Fruit fly (Drosophila melanogaster) whole organism, embryonic: ENCODE results near the gene Gclc.

Experiments used
- Adf1 ChIP-seq: fragments of 200-800 bp; sonication (Bioruptor generic); IDR thresholded peaks from 2 replicates; pipeline ENCODE4 v1.3.6; 2022; ENCODE audit warnings: missing biosample characterization, missing genetic modification characterization
- Aef1 ChIP-seq: fragments of 200-800 bp; sonication (Bioruptor generic); IDR thresholded peaks from 3 replicates; pipeline ENCODE4 v1.3.6; 2022; ENCODE audit warnings: missing biosample characterization, missing genetic modification characterization
- Atf6 ChIP-seq: fragments of 200-800 bp; sonication (Bioruptor generic); IDR thresholded peaks from 2 replicates; pipeline ENCODE4 v1.3.6; 2022; ENCODE audit warnings: missing biosample characterization, missing genetic modification characterization
- B-H2 ChIP-seq: fragments of 200-800 bp; sonication (Bioruptor generic); optimal IDR thresholded peaks from 2 replicates; lab custom pipeline; 2018; ENCODE audit warnings: missing biosample characterization, mild to moderate bottlenecking, missing genetic modification characterization
- Bgb ChIP-seq: fragments of 200-800 bp; sonication (Bioruptor generic); IDR thresholded peaks from 2 replicates; pipeline ENCODE4 v1.3.6; 2022; ENCODE audit warnings: missing biosample characterization, missing genetic modification characterization; ENCODE audit not compliant: partially characterized antibody
- CG11456 ChIP-seq: fragments of 200-800 bp; sonication (Bioruptor generic); IDR thresholded peaks from 3 replicates; pipeline ENCODE4 v1.3.6; 2022; ENCODE audit warnings: missing biosample characterization, missing genetic modification characterization
- CG11504 ChIP-seq: fragments of 200-800 bp; sonication (Bioruptor generic); optimal IDR thresholded peaks from 3 replicates; lab custom pipeline; 2019; ENCODE audit warnings: missing biosample characterization, mild to moderate bottlenecking, missing genetic modification characterization, moderate library complexity
- CG13287 ChIP-seq: fragments of 200-800 bp; sonication (Bioruptor generic); IDR thresholded peaks from 2 replicates; pipeline ENCODE4 v1.3.6; 2022; ENCODE audit warnings: missing biosample characterization, missing genetic modification characterization; ENCODE audit not compliant: partially characterized antibody
- CG15011 ChIP-seq: fragments of 200-800 bp; sonication (Bioruptor generic); optimal IDR thresholded peaks from 3 replicates; lab custom pipeline; 2018; ENCODE audit warnings: missing biosample characterization, mild to moderate bottlenecking, missing genetic modification characterization
- CG18262 ChIP-seq: fragments of 200-800 bp; optimal IDR thresholded peaks from 3 replicates; lab custom pipeline; 2019; ENCODE audit warnings: missing biosample characterization, mild to moderate bottlenecking, missing genetic modification characterization, moderate library complexity
- CG1832 ChIP-seq: fragments of 200-800 bp; sonication (Bioruptor generic); optimal IDR thresholded peaks from 2 replicates; lab custom pipeline; 2017; ENCODE audit warnings: missing biosample characterization, mild to moderate bottlenecking, missing genetic modification characterization, inconsistent platforms
- CG18599 ChIP-seq: fragments of 200-800 bp; sonication (Bioruptor generic); optimal IDR thresholded peaks from 3 replicates; lab custom pipeline; 2017; ENCODE audit warnings: missing biosample characterization, missing genetic modification characterization, mild to moderate bottlenecking, moderate library complexity, missing genetic modification reagents
- CG2889 ChIP-seq: fragments of 200-800 bp; sonication (Bioruptor generic); IDR thresholded peaks from 3 replicates; pipeline ENCODE4 v1.3.6; 2022; ENCODE audit warnings: missing biosample characterization, missing genetic modification characterization
- CG3163 ChIP-seq: fragments of 200-800 bp; sonication (Bioruptor generic); optimal IDR thresholded peaks from 3 replicates; lab custom pipeline; 2016; ENCODE audit warnings: missing biosample characterization, missing genetic modification characterization
- CG32532 ChIP-seq: fragments of 200-800 bp; sonication (Bioruptor generic); IDR thresholded peaks from 2 replicates; pipeline ENCODE4 v1.3.6; 2022; ENCODE audit warnings: missing biosample characterization, missing genetic modification characterization
- CG3847 ChIP-seq: fragments of 200-800 bp; sonication (Bioruptor generic); IDR thresholded peaks from 2 replicates; pipeline ENCODE4 v1.3.6; 2022; ENCODE audit warnings: missing biosample characterization, missing genetic modification characterization
- CG42726 ChIP-seq: fragments of 200-800 bp; sonication (Bioruptor generic); IDR thresholded peaks from 2 replicates; pipeline ENCODE4 v1.3.6; 2022; ENCODE audit warnings: missing biosample characterization, missing genetic modification characterization; ENCODE audit not compliant: partially characterized antibody
- CG6689 ChIP-seq: fragments of 200-800 bp; sonication (Bioruptor generic); IDR thresholded peaks from 2 replicates; pipeline ENCODE4 v1.3.6; 2022; ENCODE audit warnings: missing biosample characterization, missing genetic modification characterization
- CG7357 ChIP-seq: fragments of 200-800 bp; sonication (Bioruptor generic); IDR thresholded peaks from 3 replicates; pipeline ENCODE4 v1.3.6; 2022; ENCODE audit warnings: missing biosample characterization, missing genetic modification characterization
- CG9727 ChIP-seq: fragments of 200-800 bp; sonication (Bioruptor generic); optimal IDR thresholded peaks from 3 replicates; lab custom pipeline; 2017; ENCODE audit warnings: missing biosample characterization, mild to moderate bottlenecking, missing genetic modification characterization
- D19A ChIP-seq: fragments of 200-800 bp; optimal IDR thresholded peaks from 3 replicates; lab custom pipeline; 2019; ENCODE audit warnings: missing biosample characterization, mild to moderate bottlenecking, missing genetic modification characterization, moderate library complexity
- Ets97D ChIP-seq: fragments of 200-800 bp; sonication (Bioruptor generic); optimal IDR thresholded peaks from 3 replicates; lab custom pipeline; 2016; ENCODE audit warnings: missing biosample characterization, missing genetic modification characterization
- HLH4C ChIP-seq: fragments of 200-800 bp; sonication (Bioruptor generic); IDR thresholded peaks from 3 replicates; pipeline ENCODE4 v1.3.6; 2022; ENCODE audit warnings: missing biosample characterization, missing genetic modification characterization; ENCODE audit not compliant: partially characterized antibody
- NFAT ChIP-seq: fragments of 200-800 bp; sonication (Bioruptor generic); IDR thresholded peaks from 2 replicates; pipeline ENCODE4 v1.3.6; 2022; ENCODE audit warnings: missing biosample characterization, missing genetic modification characterization
- Neu2 ChIP-seq: fragments of 200-800 bp; sonication (Bioruptor generic); optimal IDR thresholded peaks from 3 replicates; lab custom pipeline; 2016; ENCODE audit warnings: missing biosample characterization, missing genetic modification characterization, borderline replicate concordance
- Oaz ChIP-seq: fragments of 200-800 bp; sonication (Bioruptor generic); IDR thresholded peaks from 2 replicates; pipeline ENCODE4 v1.3.6; 2022; ENCODE audit warnings: missing biosample characterization, missing genetic modification characterization
- PHDP ChIP-seq: fragments of 200-800 bp; sonication (Bioruptor generic); optimal IDR thresholded peaks from 3 replicates; lab custom pipeline; 2018; ENCODE audit warnings: missing biosample characterization, mild to moderate bottlenecking, missing genetic modification characterization, moderate library complexity
- Xbp1 ChIP-seq: fragments of 200-800 bp; sonication (Bioruptor generic); optimal IDR thresholded peaks from 3 replicates; lab custom pipeline; 2016; ENCODE audit warnings: missing biosample characterization, mild to moderate bottlenecking, missing genetic modification characterization
- al ChIP-seq: fragments of 200-800 bp; sonication (Bioruptor generic); IDR thresholded peaks from 2 replicates; pipeline ENCODE4 v1.3.6; 2022; ENCODE audit warnings: missing biosample characterization, missing genetic modification characterization
- bcd ChIP-seq: fragments of 200-800 bp; sonication (Bioruptor generic); optimal IDR thresholded peaks from 2 replicates; lab custom pipeline; 2017; ENCODE audit warnings: missing biosample characterization, mild to moderate bottlenecking, missing genetic modification characterization
- bowl ChIP-seq: fragments of 200-800 bp; sonication (Bioruptor generic); IDR thresholded peaks from 2 replicates; pipeline ENCODE4 v1.3.6; 2022; ENCODE audit warnings: missing biosample characterization, missing genetic modification characterization
- bsh ChIP-seq, 2 experiments: fragments of 200-800 bp; sonication (Bioruptor generic); optimal IDR thresholded peaks; 2 replicates each; lab custom pipeline; 2017 to 2018; ENCODE audit warnings: mild to moderate bottlenecking in 2 of 2, missing biosample characterization in 2 of 2, missing genetic modification characterization in 2 of 2, moderate library complexity in 1 of 2
- crc ChIP-seq: fragments of 200-800 bp; sonication (Bioruptor generic); optimal IDR thresholded peaks from 2 replicates; lab custom pipeline; 2016; ENCODE audit warnings: missing biosample characterization, missing genetic modification characterization
- dpn ChIP-seq, 2 experiments: fragments of 200-800 bp; sonication (Bioruptor generic); optimal IDR thresholded peaks; 3 replicates each; lab custom pipeline; 2016; ENCODE audit warnings: missing biosample characterization in 2 of 2, missing genetic modification characterization in 2 of 2
- eve ChIP-seq, 2 experiments: fragments of >200 bp; optimal IDR thresholded peaks; 2 replicates each; lab custom pipeline; 2017; ENCODE audit warnings: missing biosample characterization in 2 of 2, missing genetic modification characterization in 2 of 2
- fd3F ChIP-seq: fragments of 200-800 bp; sonication (Bioruptor generic); optimal IDR thresholded peaks from 2 replicates; lab custom pipeline; 2018; ENCODE audit warnings: missing biosample characterization, mild to moderate bottlenecking, missing genetic modification characterization, moderate library complexity
- gcm ChIP-seq: fragments of 200-800 bp; sonication (Bioruptor generic); optimal IDR thresholded peaks from 2 replicates; lab custom pipeline; 2019; ENCODE audit warnings: missing biosample characterization, mild to moderate bottlenecking, missing genetic modification characterization, moderate library complexity
- lmd ChIP-seq: fragments of 200-800 bp; sonication (Bioruptor generic); IDR thresholded peaks from 2 replicates; pipeline ENCODE4 v1.3.6; 2022; ENCODE audit warnings: missing biosample characterization, missing genetic modification characterization
- lov ChIP-seq, 2 experiments: fragments of 200-800 bp in 1 of 2; fragments of >200 bp in 1 of 2; sonication (Bioruptor generic) in 1 of 2; IDR thresholded peaks in 1 of 2; optimal IDR thresholded peaks in 1 of 2; 2 replicates in 1 of 2; 3 replicates in 1 of 2; pipeline versions ENCODE4 v1.3.6 to Lab custom; 2017 to 2022; ENCODE audit warnings: missing biosample characterization in 1 of 2, missing genetic modification characterization in 1 of 2
- prd ChIP-seq, 3 experiments: fragments of >200 bp in 2 of 3; fragments of 200-800 bp in 1 of 3; sonication (Bioruptor generic) in 1 of 3; optimal IDR thresholded peaks in 2 of 3; IDR thresholded peaks in 1 of 3; 2 replicates in 2 of 3; 3 replicates in 1 of 3; pipeline versions ENCODE4 v1.3.6 to Lab custom; 2017 to 2022; ENCODE audit warnings: missing biosample characterization in 1 of 3, missing genetic modification characterization in 1 of 3
- sc ChIP-seq, 3 experiments: fragments of >200 bp in 2 of 3; fragments of 200-800 bp in 1 of 3; sonication (Bioruptor generic) in 1 of 3; optimal IDR thresholded peaks; 2 replicates in 2 of 3; 3 replicates in 1 of 3; lab custom pipeline; 2017; ENCODE audit warnings: mild to moderate bottlenecking in 1 of 3, missing biosample characterization in 1 of 3, missing genetic modification characterization in 1 of 3, missing genetic modification reagents in 1 of 3
- slou ChIP-seq: fragments of 200-800 bp; sonication (Bioruptor generic); optimal IDR thresholded peaks from 3 replicates; lab custom pipeline; 2016; ENCODE audit warnings: missing biosample characterization, missing genetic modification characterization
- stc ChIP-seq: fragments of 200-800 bp; sonication (Bioruptor generic); IDR thresholded peaks from 2 replicates; pipeline ENCODE4 v1.3.6; 2022; ENCODE audit warnings: missing biosample characterization, missing genetic modification characterization
- ttk ChIP-seq: fragments of 200-800 bp; sonication (Bioruptor generic); IDR thresholded peaks from 2 replicates; pipeline ENCODE4 v2.1.2; 2022; ENCODE audit warnings: missing biosample characterization, missing genetic modification characterization
- vvl ChIP-seq: fragments of 200-800 bp; sonication (Bioruptor generic); IDR thresholded peaks from 2 replicates; pipeline ENCODE4 v1.3.6; 2022; ENCODE audit warnings: missing biosample characterization, missing genetic modification characterization
- zfh2 ChIP-seq: fragments of 200-800 bp; sonication (Bioruptor generic); optimal IDR thresholded peaks from 2 replicates; lab custom pipeline; 2016; ENCODE audit warnings: missing biosample characterization, missing genetic modification characterization

Gene Gclc

DNA sequence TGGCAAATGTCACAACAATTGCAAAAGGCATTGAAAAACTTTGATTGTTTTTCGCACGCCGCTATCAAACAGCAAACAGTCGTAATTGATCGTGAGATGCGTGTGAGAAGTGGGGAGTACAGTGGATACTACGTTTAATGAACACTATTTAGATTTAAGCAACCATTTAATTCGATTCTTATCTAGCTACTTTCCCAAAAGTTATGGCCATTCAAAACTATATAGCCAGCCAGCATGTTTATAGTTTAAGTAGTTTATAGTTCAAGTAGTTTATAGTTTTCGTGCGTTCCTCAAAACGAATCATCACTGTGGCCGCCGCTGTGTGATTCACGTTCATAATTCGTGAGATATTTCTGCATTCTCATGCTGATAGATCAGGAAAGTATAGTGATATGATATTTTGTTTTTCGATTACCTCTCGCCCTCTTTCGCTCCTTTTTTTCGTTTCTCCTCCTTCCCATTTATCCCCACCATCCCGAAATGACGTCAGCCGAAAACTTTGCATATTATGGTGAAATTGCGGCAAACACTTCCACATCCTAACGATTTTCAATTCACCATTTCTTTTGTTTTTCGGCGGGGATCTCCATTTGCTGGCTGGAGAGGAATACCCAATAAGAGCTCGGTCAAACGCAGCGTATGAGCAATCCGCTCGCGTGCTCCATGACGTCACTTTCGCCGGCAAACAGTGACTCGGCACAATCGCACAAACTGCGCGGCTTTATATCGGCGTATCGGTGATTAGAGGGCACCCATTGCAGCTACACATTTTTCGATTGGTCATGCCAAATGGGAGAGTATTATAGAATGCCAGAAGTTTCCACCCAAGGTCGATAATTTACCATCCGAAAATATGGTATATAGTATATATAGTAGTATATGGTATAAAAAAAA lies 2.3 kb downstream of the Gclc start (continued):
- TF ChIP-seq Bgb (GFP tag; lab: Robert Waterston, UW) (no peak), CG11456 (GFP tag; lab: Robert Waterston, UW) (peak; percentile 72; the same call in 2 of the 3 replicates), HLH4C (no peak), D19A (peak; percentile 11), sc (optimal IDR thresholded peaks at IDR 0.05; lab: Kevin White, UChicago) (no peak), sc (GFP tag; optimal IDR thresholded peaks at IDR 0.05; lab: Kevin White, UChicago) (no peak), lov (optimal IDR thresholded peaks at IDR 0.05; lab: Kevin White, UChicago) (no peak), lov (GFP tag; IDR thresholded peaks at IDR 0.05; lab: Robert Waterston, UW) (no peak), CG18262 (tag; lab: Kevin White, UChicago) (peak; percentile 17), lmd (GFP tag; lab: Robert Waterston, UW) (peak; percentile 67; the same call in 1 of the 2 replicates), CG32532 (GFP tag; lab: Robert Waterston, UW) (peak; percentile 83), CG18599 (GFP tag; lab: Kevin White, UChicago) (peak; percentile 82), fd3F (GFP tag; lab: Kevin White, UChicago) (peak; percentile 54), prd (optimal IDR thresholded peaks at IDR 0.05; lab: Kevin White, UChicago) (no peak), prd (GFP tag; IDR thresholded peaks at IDR 0.05; lab: Robert Waterston, UW) (peak; percentile 47; the same call in 2 of the 3 replicates), CG15011 (GFP tag; lab: Kevin White, UChicago) (peak; percentile 43), CG3163 (GFP tag; lab: Kevin White, UChicago) (peak; percentile 35), ttk (GFP tag; lab: Robert Waterston, UW) (peak; percentile 25; the same call in 1 of the 2 replicates), Xbp1 (GFP tag; lab: Kevin White, UChicago) (peak; percentile 47), CG13287 (GFP tag; lab: Robert Waterston, UW) (no peak), Neu2 (GFP tag; lab: Kevin White, UChicago) (no peak), Ets97D (GFP tag; lab: Kevin White, UChicago) (no peak), CG3847 (GFP tag; lab: Robert Waterston, UW) (peak; percentile 43; the same call in 1 of the 2 replicates), bcd (peak; percentile 44), Atf6 (peak; percentile 75), CG7357 (GFP tag; lab: Robert Waterston, UW) (peak; percentile 58; the same call in 2 of the 3 replicates), eve (GFP tag; optimal IDR thresholded peaks at IDR 0.05; lab: Kevin White, UChicago) (no peak), CG11504 (tag; lab: Kevin White, UChicago) (peak; percentile 62), CG42726 (GFP tag; lab: Robert Waterston, UW) (no peak), Aef1 (peak; percentile 43; the same call in 1 of the 3 replicates), CG6689 (GFP tag; lab: Robert Waterston, UW) (0 out of 2 replicates have a peak, but pooled peaks have one; percentile 18), Oaz (peak; percentile 55), stc (peak; percentile 33; the same call in 1 of the 2 replicates), gcm (GFP tag; lab: Kevin White, UChicago) (no peak), PHDP (peak; percentile 63), Adf1 (GFP tag; lab: Robert Waterston, UW) (peak; percentile 39; the same call in 1 of the 2 replicates), dpn (GFP tag; optimal IDR thresholded peaks at IDR 0.05; lab: Kevin White, UChicago) (peak; percentile 49 to 57), bowl (no peak), al (GFP tag; lab: Robert Waterston, UW) (peak; percentile 63; the same call in 1 of the 2 replicates), crc (no peak), bsh (GFP tag; optimal IDR thresholded peaks at IDR 0.05; lab: Kevin White, UChicago) (peak in 1 of 2 experiments; percentile 18), zfh2 (GFP tag; lab: Kevin White, UChicago) (peak; percentile 78), CG9727 (GFP tag; lab: Kevin White, UChicago) (peak; percentile 44), slou (no peak), CG2889 (GFP tag; lab: Robert Waterston, UW) (0 out of 3 replicates have a peak, but pooled peaks have one; percentile 35), CG1832 (GFP tag; lab: Kevin White, UChicago) (no peak), NFAT (GFP tag; lab: Robert Waterston, UW) (peak; percentile 72; the same call in 1 of the 2 replicates), vvl (GFP tag; lab: Robert Waterston, UW) (peak; percentile 56; the same call in 1 of the 2 replicates), B-H2 (GFP tag; lab: Kevin White, UChicago) (peak; percentile 60)
